Fruit fly (Drosophila melanogaster) whole organism, embryonic: ENCODE data around the gene osp.

ENCODE experiments used
- CG10209 ChIP-seq: fragments of 200-800 bp; sonication (Bioruptor generic); optimal IDR thresholded peaks from 3 replicates; lab custom pipeline; 2017; ENCODE audit warnings: missing biosample characterization, mild to moderate bottlenecking, missing genetic modification characterization, missing genetic modification reagents
- CG10462 ChIP-seq: fragments of 200-800 bp; sonication (Bioruptor generic); optimal IDR thresholded peaks from 2 replicates; lab custom pipeline; 2016; ENCODE audit warnings: missing biosample characterization, missing genetic modification characterization
- CG10565 ChIP-seq: fragments of 200-800 bp; sonication (Bioruptor generic); optimal IDR thresholded peaks from 3 replicates; lab custom pipeline; 2016; ENCODE audit warnings: missing biosample characterization, mild to moderate bottlenecking, missing genetic modification characterization
- CG10959 ChIP-seq: fragments of 200-800 bp; sonication (Bioruptor generic); IDR thresholded peaks from 2 replicates; pipeline ENCODE4 v1.3.6; 2022; ENCODE audit warnings: missing biosample characterization, missing genetic modification characterization
- CG11085 ChIP-seq: fragments of 200-800 bp; sonication (Bioruptor generic); IDR thresholded peaks from 2 replicates; pipeline ENCODE4 v1.3.6; 2022; ENCODE audit warnings: missing biosample characterization, missing genetic modification characterization
- CG11093 ChIP-seq: fragments of 200-800 bp; sonication (Bioruptor generic); IDR thresholded peaks from 3 replicates; pipeline ENCODE4 v1.3.6; 2022; ENCODE audit warnings: missing biosample characterization, missing genetic modification characterization
- CG11456 ChIP-seq: fragments of 200-800 bp; sonication (Bioruptor generic); IDR thresholded peaks from 3 replicates; pipeline ENCODE4 v1.3.6; 2022; ENCODE audit warnings: missing biosample characterization, missing genetic modification characterization
- CG12155 ChIP-seq: fragments of 200-800 bp; sonication (Bioruptor generic); optimal IDR thresholded peaks from 3 replicates; lab custom pipeline; 2016; ENCODE audit warnings: missing biosample characterization, missing genetic modification characterization
- CG12942 ChIP-seq: fragments of 200-800 bp; sonication (Bioruptor generic); optimal IDR thresholded peaks from 3 replicates; lab custom pipeline; 2016; ENCODE audit warnings: missing biosample characterization, missing genetic modification characterization
- CG15479 ChIP-seq: fragments of 200-800 bp; sonication (Bioruptor generic); optimal IDR thresholded peaks from 3 replicates; lab custom pipeline; 2019; ENCODE audit warnings: missing biosample characterization, mild to moderate bottlenecking, missing genetic modification characterization, moderate library complexity
- CG16779 ChIP-seq: fragments of 200-800 bp; sonication (Bioruptor generic); IDR thresholded peaks from 2 replicates; pipeline ENCODE4 v1.3.6; 2022; ENCODE audit warnings: missing biosample characterization, missing genetic modification characterization
- CG17361 ChIP-seq: fragments of 200-800 bp; sonication (Bioruptor generic); IDR thresholded peaks from 3 replicates; pipeline ENCODE4 v1.3.6; 2022; ENCODE audit warnings: missing biosample characterization, missing genetic modification characterization
- CG17385 ChIP-seq: fragments of 200-800 bp; sonication (Bioruptor generic); optimal IDR thresholded peaks from 3 replicates; lab custom pipeline; 2018; ENCODE audit warnings: missing biosample characterization, mild to moderate bottlenecking, missing genetic modification characterization
- CG17802 ChIP-seq: fragments of 200-800 bp; sonication (Bioruptor generic); optimal IDR thresholded peaks from 2 replicates; lab custom pipeline; 2018; ENCODE audit warnings: missing biosample characterization, mild to moderate bottlenecking, missing genetic modification characterization, moderate library complexity
- CG18262 ChIP-seq: fragments of 200-800 bp; optimal IDR thresholded peaks from 3 replicates; lab custom pipeline; 2019; ENCODE audit warnings: missing biosample characterization, mild to moderate bottlenecking, missing genetic modification characterization, moderate library complexity
- CG18599 ChIP-seq: fragments of 200-800 bp; sonication (Bioruptor generic); optimal IDR thresholded peaks from 3 replicates; lab custom pipeline; 2017; ENCODE audit warnings: missing biosample characterization, missing genetic modification characterization, mild to moderate bottlenecking, moderate library complexity, missing genetic modification reagents
- CG2116 ChIP-seq: fragments of 200-800 bp; sonication (Bioruptor generic); optimal IDR thresholded peaks from 3 replicates; lab custom pipeline; 2018; ENCODE audit warnings: missing biosample characterization, mild to moderate bottlenecking, missing genetic modification characterization
- CG2678 ChIP-seq: fragments of 200-800 bp; sonication (Bioruptor generic); optimal IDR thresholded peaks from 3 replicates; lab custom pipeline; 2019; ENCODE audit warnings: missing biosample characterization, mild to moderate bottlenecking, missing genetic modification characterization, moderate library complexity
- CG32767 ChIP-seq: fragments of 200-800 bp; sonication (Bioruptor generic); IDR thresholded peaks from 2 replicates; pipeline ENCODE4 v1.3.6; 2022; ENCODE audit warnings: missing biosample characterization, missing genetic modification characterization
- CG32772 ChIP-seq: fragments of 200-800 bp; sonication (Bioruptor generic); IDR thresholded peaks from 2 replicates; pipeline ENCODE4 v1.3.6; 2022; ENCODE audit warnings: missing biosample characterization, missing genetic modification characterization
- CG33557 ChIP-seq: fragments of 200-800 bp; sonication (Bioruptor generic); optimal IDR thresholded peaks from 2 replicates; lab custom pipeline; 2019; ENCODE audit warnings: missing biosample characterization, mild to moderate bottlenecking, missing genetic modification characterization, moderate library complexity
- CG4707 ChIP-seq: fragments of 200-800 bp; sonication (Bioruptor generic); optimal IDR thresholded peaks from 2 replicates; lab custom pipeline; 2018; ENCODE audit warnings: missing biosample characterization, mild to moderate bottlenecking, missing genetic modification characterization, moderate library complexity
- CG7839 ChIP-seq: fragments of 200-800 bp; sonication (Bioruptor generic); optimal IDR thresholded peaks from 3 replicates; lab custom pipeline; 2018; ENCODE audit warnings: missing biosample characterization, mild to moderate bottlenecking, missing genetic modification characterization, moderate library complexity
- CG9876 ChIP-seq: fragments of 200-800 bp; sonication (Bioruptor generic); optimal IDR thresholded peaks from 2 replicates; lab custom pipeline; 2016; ENCODE audit warnings: missing biosample characterization, missing genetic modification characterization
- Camta ChIP-seq: fragments of 200-800 bp; sonication (Bioruptor generic); optimal IDR thresholded peaks from 2 replicates; lab custom pipeline; 2016; ENCODE audit warnings: missing biosample characterization, missing genetic modification characterization
- Doc3 ChIP-seq: fragments of 200-800 bp; sonication (Bioruptor generic); IDR thresholded peaks from 3 replicates; pipeline ENCODE4 v1.3.6; 2022; ENCODE audit warnings: missing biosample characterization, missing genetic modification characterization; ENCODE audit not compliant: partially characterized antibody
- Jarid2 ChIP-seq: fragments of 200-800 bp; sonication (Bioruptor generic); optimal IDR thresholded peaks from 3 replicates; lab custom pipeline; 2017; ENCODE audit warnings: mild to moderate bottlenecking, missing biosample characterization, missing genetic modification reagents, missing genetic modification characterization
- Max ChIP-seq: fragments of 200-800 bp; sonication (Bioruptor generic); optimal IDR thresholded peaks from 2 replicates; lab custom pipeline; 2016; ENCODE audit warnings: missing biosample characterization, mild to moderate bottlenecking, missing genetic modification characterization
- Med ChIP-seq: fragments of 200-800 bp; sonication (Bioruptor generic); peaks from one replicate; lab custom pipeline; 2016; ENCODE audit warnings: missing biosample characterization, missing genetic modification characterization, mild to moderate bottlenecking, inconsistent platforms, moderate library complexity
- Sox102F ChIP-seq: fragments of 200-800 bp; sonication (Bioruptor generic); optimal IDR thresholded peaks from 2 replicates; lab custom pipeline; 2018; ENCODE audit warnings: missing biosample characterization, mild to moderate bottlenecking, missing genetic modification characterization, moderate library complexity
- Sry-β ChIP-seq: fragments of 200-800 bp; sonication (Bioruptor generic); optimal IDR thresholded peaks from 2 replicates; lab custom pipeline; 2018; ENCODE audit warnings: missing biosample characterization, mild to moderate bottlenecking, missing genetic modification characterization, moderate library complexity
- Trl ChIP-seq, 3 experiments: fragments of >200 bp in 2 of 3; fragments of 200-800 bp in 1 of 3; sonication (Bioruptor generic) in 1 of 3; optimal IDR thresholded peaks; 2 replicates in 1 of 3; 3 replicates in 2 of 3; lab custom pipeline; 2016 to 2017; ENCODE audit warnings: missing biosample characterization in 1 of 3, missing genetic modification characterization in 1 of 3
- ab ChIP-seq: fragments of 200-800 bp; sonication (Bioruptor generic); optimal IDR thresholded peaks from 2 replicates; lab custom pipeline; 2016; ENCODE audit warnings: missing biosample characterization, missing genetic modification characterization
- az2 ChIP-seq: fragments of 200-800 bp; sonication (Bioruptor generic); optimal IDR thresholded peaks from 3 replicates; lab custom pipeline; 2016; ENCODE audit warnings: missing biosample characterization, missing genetic modification characterization
- bbx ChIP-seq: fragments of 200-800 bp; sonication (Bioruptor generic); IDR thresholded peaks from 2 replicates; pipeline ENCODE4 v1.3.6; 2022; ENCODE audit warnings: missing biosample characterization, missing genetic modification characterization; ENCODE audit not compliant: partially characterized antibody
- chn ChIP-seq: fragments of 200-800 bp; sonication (Bioruptor generic); optimal IDR thresholded peaks from 2 replicates; lab custom pipeline; 2016; ENCODE audit warnings: missing biosample characterization, missing genetic modification characterization
- dmrt99B ChIP-seq: fragments of 200-800 bp; sonication (Bioruptor generic); optimal IDR thresholded peaks from 2 replicates; lab custom pipeline; 2018; ENCODE audit warnings: missing biosample characterization, mild to moderate bottlenecking, missing genetic modification characterization, moderate library complexity
- dysf ChIP-seq: fragments of 200-800 bp; sonication (Bioruptor generic); IDR thresholded peaks from 3 replicates; pipeline ENCODE4 v1.3.6; 2022; ENCODE audit warnings: missing biosample characterization, missing genetic modification characterization
- ems ChIP-seq: fragments of 200-800 bp; sonication (Bioruptor generic); optimal IDR thresholded peaks from 3 replicates; lab custom pipeline; 2016; ENCODE audit warnings: missing biosample characterization, missing genetic modification characterization
- gsb-n ChIP-seq: fragments of 200-800 bp; sonication (Bioruptor generic); optimal IDR thresholded peaks from 3 replicates; lab custom pipeline; 2018; ENCODE audit warnings: missing biosample characterization, mild to moderate bottlenecking, missing genetic modification characterization
- ind ChIP-seq: fragments of 200-800 bp; sonication (Bioruptor generic); optimal IDR thresholded peaks from 3 replicates; lab custom pipeline; 2016; ENCODE audit warnings: missing biosample characterization, missing genetic modification characterization
- jigr1 ChIP-seq: fragments of 200-800 bp; sonication (Bioruptor generic); IDR thresholded peaks from 3 replicates; pipeline ENCODE4 v1.3.6; 2022; ENCODE audit warnings: missing biosample characterization, missing genetic modification characterization
- kah ChIP-seq: fragments of 200-800 bp; sonication (Bioruptor generic); optimal IDR thresholded peaks from 2 replicates; lab custom pipeline; 2018; ENCODE audit warnings: missing biosample characterization, mild to moderate bottlenecking, missing genetic modification characterization
- luna ChIP-seq: fragments of 200-800 bp; sonication (Bioruptor generic); optimal IDR thresholded peaks from 2 replicates; lab custom pipeline; 2016; ENCODE audit warnings: missing biosample characterization, missing genetic modification characterization
- nau ChIP-seq: fragments of 200-800 bp; sonication (Bioruptor generic); optimal IDR thresholded peaks from 3 replicates; lab custom pipeline; 2017; ENCODE audit warnings: missing biosample characterization, mild to moderate bottlenecking, missing genetic modification characterization, missing genetic modification reagents
- nerfin-2 ChIP-seq: fragments of 200-800 bp; sonication (Bioruptor generic); IDR thresholded peaks from 2 replicates; pipeline ENCODE4 v1.3.6; 2022; ENCODE audit warnings: missing biosample characterization, missing genetic modification characterization; ENCODE audit not compliant: partially characterized antibody
- pan ChIP-seq, 4 experiments: fragments of >200 bp in 3 of 4; fragments of 200-800 bp in 1 of 4; sonication (Bioruptor generic) in 1 of 4; optimal IDR thresholded peaks in 3 of 4; IDR thresholded peaks in 1 of 4; 2 replicates each; pipeline versions ENCODE4 v1.3.6 to Lab custom; 2017 to 2022; ENCODE audit warnings: missing biosample characterization in 2 of 4, missing genetic modification characterization in 2 of 4, mixed read lengths in 1 of 4
- pnt ChIP-seq: fragments of 200-800 bp; sonication (Bioruptor generic); optimal IDR thresholded peaks from 3 replicates; lab custom pipeline; 2016; ENCODE audit warnings: missing biosample characterization, missing genetic modification characterization
- slbo ChIP-seq: fragments of 200-800 bp; sonication (Bioruptor generic); IDR thresholded peaks from 2 replicates; pipeline ENCODE4 v1.3.6; 2022; ENCODE audit warnings: missing biosample characterization, missing genetic modification characterization

Gene osp

dm6 chr2L:14622182-14622581, 67.0 kb downstream of the osp start (continued):
- TF ChIP-seq CG11093 (GFP tag; lab: Robert Waterston, UW) (0 out of 3 replicates have a peak, but pooled peaks have one; percentile 29), CG7839 (tag; lab: Kevin White, UChicago) (peak; percentile 53), CG16779 (GFP tag; lab: Robert Waterston, UW) (no peak), ind (peak; percentile 33), Doc3 (GFP tag; lab: Robert Waterston, UW) (no peak), CG9876 (GFP tag; lab: Kevin White, UChicago) (no peak), CG10565 (GFP tag; lab: Kevin White, UChicago) (no peak), jigr1 (GFP tag; lab: Robert Waterston, UW) (no peak), CG32767 (0 out of 2 replicates have a peak, but pooled peaks have one; percentile 13), kah (GFP tag; lab: Kevin White, UChicago) (no peak), dysf (GFP tag; lab: Robert Waterston, UW) (no peak), CG15479 (GFP tag; lab: Kevin White, UChicago) (no peak), CG11085 (GFP tag; lab: Robert Waterston, UW) (0 out of 2 replicates have a peak, but pooled peaks have one; percentile 28), Trl (optimal IDR thresholded peaks at IDR 0.05; lab: Kevin White, UChicago) (no peak), Trl (GFP tag; optimal IDR thresholded peaks at IDR 0.05; lab: Kevin White, UChicago) (peak; percentile 74), Sry-β (GFP tag; lab: Kevin White, UChicago) (no peak), CG10462 (GFP tag; lab: Kevin White, UChicago) (no peak), Camta (GFP tag; lab: Kevin White, UChicago) (peak; percentile 31), pnt (GFP tag; lab: Kevin White, UChicago) (peak; percentile 62), CG11456 (GFP tag; lab: Robert Waterston, UW) (no peak), CG17361 (GFP tag; lab: Robert Waterston, UW) (peak; percentile 39; the same call in 1 of the 3 replicates), pan (optimal IDR thresholded peaks at IDR 0.05; lab: Kevin White, UChicago) (no peak), pan (GFP tag; optimal IDR thresholded peaks at IDR 0.05 in 1 of 2, IDR thresholded peaks at IDR 0.05 in 1 of 2) (peak in 1 of 2 experiments; percentile 56), CG12155 (GFP tag; lab: Kevin White, UChicago) (no peak), luna (GFP tag; lab: Kevin White, UChicago) (no peak), CG12942 (GFP tag; lab: Kevin White, UChicago) (peak; percentile 8), CG10209 (GFP tag; lab: Kevin White, UChicago) (peak; percentile 23), CG10959 (peak; percentile 49; the same call in 1 of the 2 replicates), CG4707 (no peak), slbo (GFP tag; lab: Robert Waterston, UW) (0 out of 2 replicates have a peak, but pooled peaks have one; percentile 22), nerfin-2 (no peak), gsb-n (peak; percentile 33), CG33557 (GFP tag; lab: Kevin White, UChicago) (peak; percentile 61), CG2678 (tag; lab: Kevin White, UChicago) (peak; percentile 53), bbx (no peak), Med (GFP tag; lab: Kevin White, UChicago) (peak; percentile 79), CG18262 (tag; lab: Kevin White, UChicago) (peak; percentile 60), CG17802 (peak; percentile 18), az2 (peak; percentile 58), chn (GFP tag; lab: Kevin White, UChicago) (peak; percentile 57), CG17385 (GFP tag; lab: Kevin White, UChicago) (no peak), CG18599 (GFP tag; lab: Kevin White, UChicago) (no peak), ab (GFP tag; lab: Kevin White, UChicago) (no peak), ems (GFP tag; lab: Kevin White, UChicago) (no peak), CG32772 (GFP tag; lab: Robert Waterston, UW) (no peak), Jarid2 (GFP tag; lab: Kevin White, UChicago) (peak; percentile 7), nau (GFP tag; lab: Kevin White, UChicago) (no peak), Max (GFP tag; lab: Kevin White, UChicago) (no peak), dmrt99B (peak; percentile 44), Sox102F (GFP tag; lab: Kevin White, UChicago) (peak; percentile 43), CG2116 (GFP tag; lab: Kevin White, UChicago) (no peak)
